Fruit fly (Drosophila melanogaster) whole organism, adult: ENCODE data around the gene mRpL21.

Experiments
- CG11617 ChIP-seq: fragments of 200-800 bp; sonication (Bioruptor generic); optimal IDR thresholded peaks from 2 replicates; lab custom pipeline; 2017; ENCODE audit warnings: mild to moderate bottlenecking, missing biosample characterization, missing genetic modification reagents, missing genetic modification characterization
- CG12768 ChIP-seq: fragments of 200-800 bp; sonication (Bioruptor generic); optimal IDR thresholded peaks from 2 replicates; lab custom pipeline; 2017; ENCODE audit warnings: missing biosample characterization, missing genetic modification characterization, mild to moderate bottlenecking, moderate library complexity, missing genetic modification reagents
- CG1620 ChIP-seq: fragments of 200-800 bp; sonication (Bioruptor generic); optimal IDR thresholded peaks from 2 replicates; lab custom pipeline; 2016; ENCODE audit warnings: missing biosample characterization, missing genetic modification characterization
- CG33017 ChIP-seq: fragments of 200-800 bp; sonication (Bioruptor generic); optimal IDR thresholded peaks from 2 replicates; lab custom pipeline; 2018; ENCODE audit warnings: missing biosample characterization, mild to moderate bottlenecking, missing genetic modification characterization, moderate library complexity
- CG7045 ChIP-seq: fragments of 200-800 bp; sonication (Bioruptor generic); optimal IDR thresholded peaks from 2 replicates; lab custom pipeline; 2017; ENCODE audit warnings: missing biosample characterization, mild to moderate bottlenecking, missing genetic modification characterization
- Clk ChIP-seq: fragments of 200-800 bp; sonication (Bioruptor generic); optimal IDR thresholded peaks from 2 replicates; lab custom pipeline; 2017; ENCODE audit warnings: missing biosample characterization, missing genetic modification characterization
- Crg-1 ChIP-seq: fragments of 200-800 bp; sonication (Bioruptor generic); optimal IDR thresholded peaks from 2 replicates; lab custom pipeline; 2016; ENCODE audit warnings: missing biosample characterization, missing genetic modification characterization
- Hr96 ChIP-seq: fragments of 200-800 bp; sonication (Bioruptor generic); optimal IDR thresholded peaks from 2 replicates; lab custom pipeline; 2016; ENCODE audit warnings: missing biosample characterization, missing genetic modification characterization
- Mnt ChIP-seq: fragments of 200-800 bp; sonication (Bioruptor generic); optimal IDR thresholded peaks from 2 replicates; lab custom pipeline; 2016; ENCODE audit warnings: missing biosample characterization, mild to moderate bottlenecking, missing genetic modification characterization
- bab1 ChIP-seq: fragments of 200-800 bp; sonication (Bioruptor generic); optimal IDR thresholded peaks from 3 replicates; lab custom pipeline; 2019; ENCODE audit warnings: missing biosample characterization, mild to moderate bottlenecking, missing genetic modification characterization, moderate library complexity
- cic ChIP-seq: fragments of 200-800 bp; sonication (Bioruptor generic); optimal IDR thresholded peaks from 2 replicates; lab custom pipeline; 2017; ENCODE audit warnings: missing biosample characterization, mild to moderate bottlenecking, missing genetic modification characterization, moderate library complexity
- cnc ChIP-seq, 2 experiments: fragments of >200 bp; optimal IDR thresholded peaks; 2 replicates each; lab custom pipeline; 2017
- kay ChIP-seq: fragments of 200-800 bp; sonication (Bioruptor generic); peaks from one replicate; lab custom pipeline; 2016; ENCODE audit warnings: missing biosample characterization, missing genetic modification characterization, borderline replicate concordance
- ovo ChIP-seq: fragments of 200-800 bp; sonication (Bioruptor generic); optimal IDR thresholded peaks from 2 replicates; lab custom pipeline; 2016; ENCODE audit warnings: missing biosample characterization, missing genetic modification characterization
- pad ChIP-seq: fragments of 200-800 bp; sonication (Bioruptor generic); optimal IDR thresholded peaks from 3 replicates; lab custom pipeline; 2017; ENCODE audit warnings: missing biosample characterization, missing genetic modification characterization, mild to moderate bottlenecking, moderate library complexity, missing genetic modification reagents
- tj ChIP-seq: fragments of 200-800 bp; sonication (Bioruptor generic); optimal IDR thresholded peaks from 3 replicates; lab custom pipeline; 2017; ENCODE audit warnings: missing biosample characterization, mild to moderate bottlenecking, missing genetic modification characterization, moderate library complexity

Gene mRpL21

dm6 chr3L:19205764-19206163, 49.1 kb downstream of the mRpL21 start:
- TF ChIP-seq CG7045 (GFP tag; lab: Kevin White, UChicago) (no peak), CG33017 (tag; lab: Kevin White, UChicago) (no peak), ovo (GFP tag; lab: Kevin White, UChicago) (no peak), Crg-1 (GFP tag; lab: Kevin White, UChicago) (no peak), tj (GFP tag; lab: Kevin White, UChicago) (no peak), CG12768 (GFP tag; lab: Kevin White, UChicago) (no peak)

- TF ChIP-seq CG11617 (GFP tag; lab: Kevin White, UChicago) (no peak), CG1620 (GFP tag; lab: Kevin White, UChicago) (no peak), pad (GFP tag; lab: Kevin White, UChicago) (no peak), Mnt (no peak), tj (GFP tag; lab: Kevin White, UChicago) (no peak), cic (no peak), cnc (optimal IDR thresholded peaks at IDR 0.05; lab: Kevin White, UChicago) (no peak), Clk (GFP tag; lab: Kevin White, UChicago) (no peak), kay (GFP tag; lab: Kevin White, UChicago) (no peak), bab1 (no peak), Crg-1 (GFP tag; lab: Kevin White, UChicago) (no peak), Hr96 (GFP tag; lab: Kevin White, UChicago) (no peak)
Observed at dm6 chr3L:19204402-19204801, 50.5 kb downstream of the mRpL21 start.
